Fruit fly (Drosophila melanogaster): ENCODE data around the gene Ca-alpha1T.

The Ca-alpha1T gene

DNA sequence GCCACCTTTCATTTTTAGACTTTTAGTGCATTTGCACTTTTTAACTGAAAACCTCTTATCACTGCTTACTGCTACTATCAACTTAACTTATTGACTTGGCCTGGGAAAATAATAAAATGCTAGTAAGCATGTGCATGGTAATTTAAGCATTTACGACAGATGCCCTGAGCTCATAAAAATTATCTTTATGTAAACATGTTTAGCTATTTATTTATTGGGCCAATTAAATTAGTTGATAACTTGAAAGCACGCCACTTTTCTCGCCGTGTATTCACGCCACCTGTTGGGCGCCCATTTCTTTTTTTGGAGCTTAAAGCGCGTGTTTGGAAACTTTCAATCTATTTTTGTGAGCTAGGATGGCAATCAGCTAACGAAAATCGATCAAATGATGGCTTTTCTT is 100.0 kb downstream of the Ca-alpha1T start (continued):
- TF ChIP-seq ewg (GFP tag; optimal IDR thresholded peaks at IDR 0.05), result no peak
- no peak for TF ChIP-seq CG10654 (GFP tag; optimal IDR thresholded peaks at IDR 0.05)
- no peak for TF ChIP-seq ken (GFP tag; IDR thresholded peaks at IDR 0.05)
- TF ChIP-seq vvl (GFP tag; IDR thresholded peaks at IDR 0.05), result no peak
- TF ChIP-seq fru (optimal IDR thresholded peaks at IDR 0.05), result no peak
- TF ChIP-seq ham (GFP tag; IDR thresholded peaks at IDR 0.05), result no peak
- no peak for TF ChIP-seq stwl (tag; optimal IDR thresholded peaks at IDR 0.05)
- peak in 1 of 2 experiments; percentile 7 for TF ChIP-seq Eip74EF (GFP tag; optimal IDR thresholded peaks at IDR 0.05)
- TF ChIP-seq CG17612 (GFP tag; IDR thresholded peaks at IDR 0.05), result no peak
- TF ChIP-seq Trl (optimal IDR thresholded peaks at IDR 0.05), result no peak
- no peak for TF ChIP-seq Trl (GFP tag; optimal IDR thresholded peaks at IDR 0.05)
- TF ChIP-seq crol (GFP tag; IDR thresholded peaks at IDR 0.05), result no peak
- no peak for TF ChIP-seq B-H1 (GFP tag; IDR thresholded peaks at IDR 0.05)
- peak; percentile 19 for TF ChIP-seq Hand (GFP tag; optimal IDR thresholded peaks at IDR 0.05)
- TF ChIP-seq CG31224 (GFP tag; IDR thresholded peaks at IDR 0.05), result no peak
- TF ChIP-seq CG7357 (GFP tag; IDR thresholded peaks at IDR 0.05), result 0 out of 3 replicates have a peak, but pooled peaks have one; percentile 24
- TF ChIP-seq Ada2b (GFP tag; IDR thresholded peaks at IDR 0.05), result no peak
- peak; percentile 27 for TF ChIP-seq CG7556 (GFP tag; optimal IDR thresholded peaks at IDR 0.05)
- TF ChIP-seq insv (GFP tag; optimal IDR thresholded peaks at IDR 0.05), result no peak
- TF ChIP-seq CG17328 (GFP tag; IDR thresholded peaks at IDR 0.05), result 0 out of 2 replicates have a peak, but pooled peaks have one; percentile 24
- TF ChIP-seq cwo (GFP tag; optimal IDR thresholded peaks at IDR 0.05), result no peak
- TF ChIP-seq ERR (GFP tag; optimal IDR thresholded peaks at IDR 0.05), result no peak
- TF ChIP-seq CG7987 (GFP tag; optimal IDR thresholded peaks at IDR 0.05), result no peak
- no peak for TF ChIP-seq Dbx (GFP tag; IDR thresholded peaks at IDR 0.05)
- no peak for TF ChIP-seq CG9797 (GFP tag; optimal IDR thresholded peaks at IDR 0.05)
- no peak for TF ChIP-seq MESR4 (GFP tag; optimal IDR thresholded peaks at IDR 0.05)
- TF ChIP-seq CG34376 (GFP tag; optimal IDR thresholded peaks at IDR 0.05), result no peak
- no peak for TF ChIP-seq CG2116 (GFP tag; optimal IDR thresholded peaks at IDR 0.05)
- TF ChIP-seq Hr39 (optimal IDR thresholded peaks at IDR 0.05), result no peak
- no peak for TF ChIP-seq Tbp (GFP tag; optimal IDR thresholded peaks at IDR 0.05)
- no peak for TF ChIP-seq CG5245 (GFP tag; optimal IDR thresholded peaks at IDR 0.05)
- TF ChIP-seq jing (GFP tag; optimal IDR thresholded peaks at IDR 0.05), result no peak
- TF ChIP-seq Rfx (GFP tag; IDR thresholded peaks at IDR 0.05), result no peak
- no peak for TF ChIP-seq C15 (GFP tag; IDR thresholded peaks at IDR 0.05)
- 0 out of 2 replicates have a peak, but pooled peaks have one; percentile 12 for TF ChIP-seq onecut (GFP tag; IDR thresholded peaks at IDR 0.05)
- TF ChIP-seq en (GFP tag; optimal IDR thresholded peaks at IDR 0.05), result no peak
- TF ChIP-seq ranshi (GFP tag; IDR thresholded peaks at IDR 0.05), result no peak
- TF ChIP-seq org-1 (GFP tag; optimal IDR thresholded peaks at IDR 0.05), result no peak
- TF ChIP-seq nom (GFP tag; optimal IDR thresholded peaks at IDR 0.05), result no peak
- no peak for TF ChIP-seq NC2β (GFP tag; optimal IDR thresholded peaks at IDR 0.05)
- no peak for TF ChIP-seq Stat92E (GFP tag; optimal IDR thresholded peaks at IDR 0.05)
- TF ChIP-seq CG16863 (GFP tag; optimal IDR thresholded peaks at IDR 0.05), result peak; percentile 5
- no peak for TF ChIP-seq ro (GFP tag; IDR thresholded peaks at IDR 0.05)
- 0 out of 3 replicates have a peak, but pooled peaks have one; percentile 22 for TF ChIP-seq otp (GFP tag; IDR thresholded peaks at IDR 0.05)
- no peak for TF ChIP-seq sd (tag; optimal IDR thresholded peaks at IDR 0.05)
- TF ChIP-seq Abd-B (GFP tag; optimal IDR thresholded peaks at IDR 0.05), result no peak
- no peak for TF ChIP-seq CG13624 (GFP tag; optimal IDR thresholded peaks at IDR 0.05)
- TF ChIP-seq Meics (GFP tag; optimal IDR thresholded peaks at IDR 0.05), result peak; percentile 25
- no peak for TF ChIP-seq lov (optimal IDR thresholded peaks at IDR 0.05)
- no peak for TF ChIP-seq lov (GFP tag; IDR thresholded peaks at IDR 0.05)
- no peak for TF ChIP-seq Dip3 (GFP tag; optimal IDR thresholded peaks at IDR 0.05)
- no peak for TF ChIP-seq Adf1 (GFP tag; IDR thresholded peaks at IDR 0.05)
- peak; percentile 18 for TF ChIP-seq CG3281 (GFP tag; optimal IDR thresholded peaks at IDR 0.05)
- no peak for TF ChIP-seq CG7372 (GFP tag; IDR thresholded peaks at IDR 0.05)

All from whole organism, embryonic.